Fruit fly (Drosophila melanogaster): Measurements from ENCODE around the gene CG17237.

CG17237 gene

dm6 chr2L:2242783-2243182 is 46.4 kb downstream of the CG17237 start:
- TF ChIP-seq CG8319 (GFP tag; optimal IDR thresholded peaks at IDR 0.05) (no peak), CG8632 (GFP tag; optimal IDR thresholded peaks at IDR 0.05) (no peak), spab (GFP tag; optimal IDR thresholded peaks at IDR 0.05) (no peak), CG6276 (GFP tag; optimal IDR thresholded peaks at IDR 0.05) (no peak), Hr38 (GFP tag; optimal IDR thresholded peaks at IDR 0.05) (no peak), topi (GFP tag; optimal IDR thresholded peaks at IDR 0.05) (no peak), Sox102F (GFP tag; optimal IDR thresholded peaks at IDR 0.05) (no peak), dac (GFP tag; optimal IDR thresholded peaks at IDR 0.05) (no peak), dsx (GFP tag; optimal IDR thresholded peaks at IDR 0.05; ENCODE audit: poor library complexity, severe bottlenecking) (no peak)

dm6 chr2L:2242139-2242538 is 47.1 kb downstream of the CG17237 start, which contains the start of gene CG4267:
Gene CG4267 (plus strand): TSS chr2L:2242378.
- TF ChIP-seq CG6163 (GFP tag; IDR thresholded peaks at IDR 0.05), result peak; percentile 44; the same call in 1 of the 3 replicates
- no peak for TF ChIP-seq CG4318 (GFP tag; optimal IDR thresholded peaks at IDR 0.05)
- TF ChIP-seq Eip78C (GFP tag), result peak; percentile 64
- TF ChIP-seq svp (GFP tag), result peak; percentile 93
- no peak for TF ChIP-seq topi (GFP tag; optimal IDR thresholded peaks at IDR 0.05)
- TF ChIP-seq CG16779 (tag; optimal IDR thresholded peaks at IDR 0.05), result no peak
- TF ChIP-seq eg (GFP tag; IDR thresholded peaks at IDR 0.05), result 0 out of 3 replicates have a peak, but pooled peaks have one; percentile 25

dm6 chr2L:2240493-2240892 is 48.7 kb downstream of the CG17237 start, which contains the start of gene Tengl1:
Gene Tengl1 (minus strand): TSS chr2L:2240593.
- TF ChIP-seq achi (GFP tag; optimal IDR thresholded peaks at IDR 0.05), result no peak
- TF ChIP-seq lz (GFP tag; optimal IDR thresholded peaks at IDR 0.05), result no peak
- TF ChIP-seq Eip93F (GFP tag; optimal IDR thresholded peaks at IDR 0.05), result no peak
- no peak for TF ChIP-seq CG10669 (GFP tag; optimal IDR thresholded peaks at IDR 0.05)
- no peak for TF ChIP-seq Eip78C (GFP tag)
- TF ChIP-seq Blimp-1 (GFP tag; optimal IDR thresholded peaks at IDR 0.05), result no peak
- no peak for TF ChIP-seq Hr38 (GFP tag; optimal IDR thresholded peaks at IDR 0.05)
- TF ChIP-seq CG11294 (GFP tag; IDR thresholded peaks at IDR 0.05), result no peak
- no peak for TF ChIP-seq CG11762 (GFP tag; optimal IDR thresholded peaks at IDR 0.05; ENCODE audit: insufficient read depth)

- TF ChIP-seq CG9139 (GFP tag; optimal IDR thresholded peaks at IDR 0.05) (no peak), net (GFP tag; optimal IDR thresholded peaks at IDR 0.05) (no peak), svp (GFP tag) (no peak), CG7368 (GFP tag; optimal IDR thresholded peaks at IDR 0.05) (no peak), CG8319 (GFP tag; optimal IDR thresholded peaks at IDR 0.05) (no peak), CG6792 (GFP tag; optimal IDR thresholded peaks at IDR 0.05) (no peak), CG4318 (GFP tag; optimal IDR thresholded peaks at IDR 0.05) (no peak), CG6276 (GFP tag; optimal IDR thresholded peaks at IDR 0.05) (no peak), Lpt (GFP tag; optimal IDR thresholded peaks at IDR 0.05) (no peak), achi (GFP tag; optimal IDR thresholded peaks at IDR 0.05) (no peak), CG34406 (GFP tag; optimal IDR thresholded peaks at IDR 0.05) (no peak)
Observed at dm6 chr2L:2239284-2239683, 49.9 kb downstream of the CG17237 start, which contains the start of gene Tengl2. Gene Tengl2 (minus strand): TSS chr2L:2239384.
